Worm (Caenorhabditis elegans) whole organism, young adult: ENCODE data around the gene stg-2.

Experiments
- B0019.2 ChIP-seq: fragments of 200-800 bp; sonication (Bioruptor generic); conservative IDR thresholded peaks from 2 replicates; pipeline ENCODE4 v1.3.6; 2022; ENCODE audit warnings: missing genetic modification reagents, missing genetic modification characterization, missing compliant biosample characterization
- B0336.3 ChIP-seq: fragments of 200-800 bp; sonication (Bioruptor generic); IDR thresholded peaks from 2 replicates; pipeline ENCODE4 v1.3.6; 2022; ENCODE audit warnings: missing genetic modification characterization, missing compliant biosample characterization
- F55B11.4 ChIP-seq: sonication (generic microtip); optimal IDR thresholded peaks from 2 replicates; lab custom pipeline; 2016; ENCODE audit warnings: missing compliant biosample characterization, missing genetic modification characterization, borderline replicate concordance; ENCODE audit not compliant: insufficient read depth
- F57A8.1 ChIP-seq: fragments of 200-800 bp; sonication (Bioruptor generic); optimal IDR thresholded peaks from 2 replicates; lab custom pipeline; 2018; ENCODE audit warnings: mild to moderate bottlenecking, missing genetic modification characterization, moderate library complexity, missing compliant biosample characterization
- K11D2.4 ChIP-seq: fragments of 200-800 bp; sonication (Bioruptor generic); IDR thresholded peaks from 2 replicates; pipeline ENCODE4 v1.3.6; 2022; ENCODE audit warnings: missing genetic modification reagents, missing genetic modification characterization, missing compliant biosample characterization
- Y67H2A.10 ChIP-seq: fragments of 200-800 bp; sonication (Bioruptor generic); conservative IDR thresholded peaks from 2 replicates; pipeline ENCODE4 v1.3.6; 2022; ENCODE audit warnings: missing genetic modification reagents, missing genetic modification characterization, missing compliant biosample characterization
- aptf-2 ChIP-seq: fragments of 200-800 bp; sonication (Bioruptor generic); conservative IDR thresholded peaks from 2 replicates; pipeline ENCODE4 v1.3.6; 2022; ENCODE audit warnings: missing genetic modification reagents, missing genetic modification characterization, missing compliant biosample characterization
- aptf-3 ChIP-seq: fragments of 200-800 bp; sonication (Bioruptor generic); IDR thresholded peaks from 2 replicates; pipeline ENCODE4 v1.3.6; 2022; ENCODE audit warnings: missing genetic modification characterization, missing compliant biosample characterization
- athp-1 ChIP-seq: sonication (generic microtip); optimal IDR thresholded peaks from 2 replicates; lab custom pipeline; 2017; ENCODE audit warnings: mild to moderate bottlenecking, missing genetic modification characterization, missing compliant biosample characterization
- cebp-2 ChIP-seq: fragments of 200-800 bp; sonication (Bioruptor generic); IDR thresholded peaks from 2 replicates; pipeline ENCODE4 v1.3.6; 2022; ENCODE audit warnings: missing genetic modification characterization, missing compliant biosample characterization
- dox-1 ChIP-seq: fragments of 200-800 bp; sonication (Bioruptor generic); IDR thresholded peaks from 2 replicates; pipeline ENCODE4 v1.3.6; 2022; ENCODE audit warnings: missing genetic modification reagents, missing genetic modification characterization, missing compliant biosample characterization
- dpl-1 ChIP-seq: fragments of 150-350 bp; optimal IDR thresholded peaks from 2 replicates; lab custom pipeline; 2014; ENCODE audit warnings: missing biosample characterization, missing genetic modification reagents, missing genetic modification characterization
- lag-1 ChIP-seq: fragments of 200-800 bp; sonication (Bioruptor generic); IDR thresholded peaks from 2 replicates; pipeline ENCODE4 v1.3.6; 2022; ENCODE audit warnings: missing genetic modification reagents, missing genetic modification characterization, missing compliant biosample characterization
- somi-1 ChIP-seq: fragments of 200-800 bp; sonication (Bioruptor generic); optimal IDR thresholded peaks from 2 replicates; lab custom pipeline; 2018; ENCODE audit warnings: mild to moderate bottlenecking, missing genetic modification characterization, missing compliant biosample characterization
- tlf-1 ChIP-seq: fragments of 200-800 bp; sonication (Bioruptor generic); optimal IDR thresholded peaks from 2 replicates; lab custom pipeline; 2018; ENCODE audit warnings: mild to moderate bottlenecking, missing genetic modification characterization, missing compliant biosample characterization
- unc-62 ChIP-seq: fragments of 150-350 bp; optimal IDR thresholded peaks from 2 replicates; lab custom pipeline; 2014; ENCODE audit warnings: missing biosample characterization, missing genetic modification reagents, missing genetic modification characterization
- zfh-2 ChIP-seq: fragments of 200-800 bp; sonication (Bioruptor generic); conservative IDR thresholded peaks from 2 replicates; pipeline ENCODE4 v1.3.6; 2022; ENCODE audit warnings: missing genetic modification reagents, missing genetic modification characterization, missing compliant biosample characterization
- ztf-28 ChIP-seq: fragments of 200-800 bp; sonication (Bioruptor generic); IDR thresholded peaks from 2 replicates; pipeline ENCODE4 v1.3.6; 2022; ENCODE audit warnings: missing genetic modification reagents, missing genetic modification characterization, missing compliant biosample characterization

stg-2 gene

ce11 chrX:8598491-8598890 is 45.2 kb downstream of the stg-2 start:
- no peak for TF ChIP-seq dpl-1 (GFP tag; lab: Kevin White, UChicago)
- no peak for TF ChIP-seq lag-1 (GFP tag; lab: Robert Waterston, UW)
- TF ChIP-seq aptf-2 (GFP tag; lab: Robert Waterston, UW) = no peak
- no peak for TF ChIP-seq athp-1
- no peak for TF ChIP-seq somi-1 (GFP tag; lab: Kevin White, UChicago)
- no peak for TF ChIP-seq aptf-3 (GFP tag; lab: Robert Waterston, UW)
- TF ChIP-seq zfh-2 (GFP tag; lab: Robert Waterston, UW) = no peak
- no peak for TF ChIP-seq F57A8.1 (GFP tag; lab: Kevin White, UChicago)

DNA sequence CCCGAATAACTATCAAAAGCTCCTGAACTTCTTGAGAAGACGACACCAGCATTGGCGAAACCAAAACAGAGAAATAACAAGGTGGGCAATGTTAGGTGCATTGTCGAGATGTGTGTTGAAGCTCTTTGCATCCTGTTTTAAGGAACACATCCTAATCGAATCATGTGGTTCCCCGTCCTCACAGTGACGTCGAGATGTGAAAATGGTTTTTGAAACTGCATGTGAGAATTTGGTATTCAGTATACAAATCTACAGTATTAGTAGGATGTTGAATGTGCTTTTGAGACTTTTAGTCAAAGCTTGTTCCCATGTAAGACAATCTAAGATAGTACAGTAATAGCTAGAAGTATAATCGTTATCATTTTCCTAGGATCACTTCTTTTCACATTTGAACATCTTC is 46.1 kb downstream of the stg-2 start, which contains the start of gene F18E9.7:
Gene F18E9.7, minus strand, starts transcription at position 101 of the 400 bp plus-strand sequence.
- no peak for TF ChIP-seq ztf-28 (GFP tag; lab: Robert Waterston, UW)
- no peak for TF ChIP-seq cebp-2
- no peak for TF ChIP-seq tlf-1 (GFP tag; lab: Kevin White, UChicago)
- TF ChIP-seq Y67H2A.10 (GFP tag; lab: Robert Waterston, UW) = no peak
- TF ChIP-seq B0336.3 (GFP tag; lab: Robert Waterston, UW) = no peak
- no peak for TF ChIP-seq K11D2.4 (GFP tag; lab: Robert Waterston, UW)
- no peak for TF ChIP-seq B0019.2 (GFP tag; lab: Robert Waterston, UW)
- no peak for TF ChIP-seq unc-62 (GFP tag; lab: Kevin White, UChicago)

- TF ChIP-seq F55B11.4 (tag; lab: Kevin White, UChicago) (no peak), dox-1 (no peak)
Measured at ce11 chrX:8592881-8593280, 50.8 kb downstream of the stg-2 start, which contains the start of gene nlp-7. TSS of gene nlp-7 (plus strand) at chrX:8593181.
